Fruit fly (Drosophila melanogaster): Measurements from ENCODE around the gene rasp.

dm6 chr3L:3208895-3209294 is 46.9 kb downstream of the rasp start, which contains the start of the genes CG32269 and CG32270:
- TF ChIP-seq Dll (optimal IDR thresholded peaks at IDR 0.05): no peak
- no peak for TF ChIP-seq psq (optimal IDR thresholded peaks at IDR 0.05)
- TF ChIP-seq CG8478 (optimal IDR thresholded peaks at IDR 0.05): no peak
- no peak for TF ChIP-seq pan (optimal IDR thresholded peaks at IDR 0.05)
- TF ChIP-seq EcR (GFP tag; optimal IDR thresholded peaks at IDR 0.05): no peak

Measured in whole organism.